Fruit fly (Drosophila melanogaster) whole organism, embryonic: Measurements from ENCODE around the gene CG33784.

Experiments used
- CG10274 ChIP-seq: fragments of 200-800 bp; sonication (Bioruptor generic); optimal IDR thresholded peaks from 3 replicates; lab custom pipeline; 2017; ENCODE audit warnings: missing biosample characterization, mild to moderate bottlenecking, missing genetic modification characterization
- CG10654 ChIP-seq: fragments of 200-800 bp; sonication (Bioruptor generic); optimal IDR thresholded peaks from 2 replicates; lab custom pipeline; 2016; ENCODE audit warnings: missing biosample characterization, missing genetic modification characterization
- CG11085 ChIP-seq: fragments of 200-800 bp; sonication (Bioruptor generic); IDR thresholded peaks from 2 replicates; pipeline ENCODE4 v1.3.6; 2022; ENCODE audit warnings: missing biosample characterization, missing genetic modification characterization
- CG14667 ChIP-seq: fragments of 200-800 bp; sonication (Bioruptor generic); IDR thresholded peaks from 2 replicates; pipeline ENCODE4 v1.3.6; 2022; ENCODE audit warnings: missing biosample characterization, missing genetic modification characterization
- CG15269 ChIP-seq: fragments of 200-800 bp; sonication (Bioruptor generic); optimal IDR thresholded peaks from 2 replicates; lab custom pipeline; 2018; ENCODE audit warnings: missing biosample characterization, mild to moderate bottlenecking, missing genetic modification characterization, moderate library complexity
- CG1602 ChIP-seq: fragments of 200-800 bp; sonication (Bioruptor generic); optimal IDR thresholded peaks from 3 replicates; lab custom pipeline; 2016; ENCODE audit warnings: missing biosample characterization, missing genetic modification characterization
- CG16863 ChIP-seq: fragments of 200-800 bp; sonication (Bioruptor generic); optimal IDR thresholded peaks from 3 replicates; lab custom pipeline; 2016; ENCODE audit warnings: missing biosample characterization, missing genetic modification characterization
- CG17186 ChIP-seq: fragments of 200-800 bp; sonication (Bioruptor generic); optimal IDR thresholded peaks from 3 replicates; lab custom pipeline; 2017; ENCODE audit warnings: missing biosample characterization, missing genetic modification reagents, missing genetic modification characterization
- CG18262 ChIP-seq: fragments of 200-800 bp; optimal IDR thresholded peaks from 3 replicates; lab custom pipeline; 2019; ENCODE audit warnings: missing biosample characterization, mild to moderate bottlenecking, missing genetic modification characterization, moderate library complexity
- CG18764 ChIP-seq: fragments of 200-800 bp; sonication (Bioruptor generic); optimal IDR thresholded peaks from 3 replicates; lab custom pipeline; 2016; ENCODE audit warnings: missing biosample characterization, missing genetic modification characterization
- CG2199 ChIP-seq: fragments of 200-800 bp; sonication (Bioruptor generic); IDR thresholded peaks from 3 replicates; pipeline ENCODE4 v1.3.6; 2022; ENCODE audit warnings: missing biosample characterization, missing genetic modification characterization
- CG2202 ChIP-seq: fragments of 200-800 bp; sonication (Bioruptor generic); optimal IDR thresholded peaks from 2 replicates; lab custom pipeline; 2018; ENCODE audit warnings: missing biosample characterization, mild to moderate bottlenecking, missing genetic modification characterization
- CG31441 ChIP-seq: fragments of 200-800 bp; sonication (Bioruptor generic); IDR thresholded peaks from 2 replicates; pipeline ENCODE4 v1.3.6; 2022; ENCODE audit warnings: missing biosample characterization, missing genetic modification characterization
- CG33557 ChIP-seq: fragments of 200-800 bp; sonication (Bioruptor generic); optimal IDR thresholded peaks from 2 replicates; lab custom pipeline; 2019; ENCODE audit warnings: missing biosample characterization, mild to moderate bottlenecking, missing genetic modification characterization, moderate library complexity
- CG3407 ChIP-seq: fragments of 200-800 bp; sonication (Bioruptor generic); optimal IDR thresholded peaks from 2 replicates; lab custom pipeline; 2018; ENCODE audit warnings: missing biosample characterization, mild to moderate bottlenecking, missing genetic modification characterization
- CG4730 ChIP-seq: fragments of 200-800 bp; sonication (Bioruptor generic); IDR thresholded peaks from 2 replicates; pipeline ENCODE4 v1.3.6; 2022; ENCODE audit warnings: missing biosample characterization, missing genetic modification characterization
- CG6765 ChIP-seq: fragments of 200-800 bp; sonication (Bioruptor generic); optimal IDR thresholded peaks from 3 replicates; lab custom pipeline; 2017; ENCODE audit warnings: missing biosample characterization, mild to moderate bottlenecking, missing genetic modification characterization
- CG6813 ChIP-seq: fragments of 200-800 bp; sonication (Bioruptor generic); optimal IDR thresholded peaks from 2 replicates; lab custom pipeline; 2017; ENCODE audit warnings: missing biosample characterization, missing genetic modification characterization, mild to moderate bottlenecking, moderate library complexity, missing genetic modification reagents
- CG8290 ChIP-seq, 3 experiments: fragments of 200-800 bp; sonication (Bioruptor generic); optimal IDR thresholded peaks; 2 replicates each; lab custom pipeline; 2016 to 2019; ENCODE audit warnings: missing biosample characterization in 3 of 3, missing genetic modification characterization in 3 of 3, mild to moderate bottlenecking in 2 of 3, moderate library complexity in 1 of 3
- CG9437 ChIP-seq: fragments of 200-800 bp; sonication (Bioruptor generic); optimal IDR thresholded peaks from 2 replicates; lab custom pipeline; 2018; ENCODE audit warnings: missing biosample characterization, mild to moderate bottlenecking, missing genetic modification characterization
- CTCF ChIP-seq: fragments of 200-800 bp; sonication (Bioruptor generic); optimal IDR thresholded peaks from 2 replicates; lab custom pipeline; 2017; ENCODE audit warnings: missing biosample characterization, mild to moderate bottlenecking, missing genetic modification characterization, moderate library complexity
- Dad ChIP-seq: fragments of 200-800 bp; sonication (Bioruptor generic); optimal IDR thresholded peaks from 3 replicates; lab custom pipeline; 2016; ENCODE audit warnings: missing biosample characterization, missing genetic modification characterization
- Dfd ChIP-seq, 2 experiments: fragments of >200 bp; optimal IDR thresholded peaks; 2 replicates each; lab custom pipeline; 2017; ENCODE audit warnings: missing biosample characterization in 2 of 2, missing genetic modification characterization in 2 of 2
- Dp ChIP-seq: fragments of 200-800 bp; sonication (Bioruptor generic); optimal IDR thresholded peaks from 2 replicates; lab custom pipeline; 2018; ENCODE audit warnings: missing biosample characterization, mild to moderate bottlenecking, missing genetic modification characterization, moderate library complexity
- Drgx ChIP-seq: fragments of 200-800 bp; sonication (Bioruptor generic); IDR thresholded peaks from 2 replicates; pipeline ENCODE4 v1.3.6; 2022; ENCODE audit warnings: missing biosample characterization, missing genetic modification characterization
- E2f1 ChIP-seq: fragments of 200-800 bp; sonication (Bioruptor generic); IDR thresholded peaks from 2 replicates; pipeline ENCODE4 v1.3.6; 2022; ENCODE audit warnings: missing biosample characterization, missing genetic modification characterization
- Eip74EF ChIP-seq, 2 experiments: fragments of 200-800 bp in 1 of 2; fragments of >200 bp in 1 of 2; sonication (Bioruptor generic) in 1 of 2; optimal IDR thresholded peaks; 2 replicates each; lab custom pipeline; 2017 to 2019; ENCODE audit warnings: missing biosample characterization in 2 of 2, missing genetic modification characterization in 2 of 2, mild to moderate bottlenecking in 1 of 2, moderate library complexity in 1 of 2
- HLH54F ChIP-seq: fragments of 200-800 bp; sonication (Bioruptor generic); optimal IDR thresholded peaks from 3 replicates; lab custom pipeline; 2016; ENCODE audit warnings: missing biosample characterization, missing genetic modification characterization
- Hand ChIP-seq: fragments of 200-800 bp; sonication (Bioruptor generic); optimal IDR thresholded peaks from 2 replicates; lab custom pipeline; 2017; ENCODE audit warnings: mild to moderate bottlenecking, missing biosample characterization, missing genetic modification reagents, missing genetic modification characterization
- Lim3 ChIP-seq: fragments of 200-800 bp; sonication (Bioruptor generic); IDR thresholded peaks from 2 replicates; pipeline ENCODE4 v1.3.6; 2022; ENCODE audit warnings: missing biosample characterization, missing genetic modification characterization
- MBD-R2 ChIP-seq: fragments of 200-800 bp; sonication (Bioruptor generic); IDR thresholded peaks from 2 replicates; pipeline ENCODE4 v1.3.6; 2022; ENCODE audit warnings: missing biosample characterization, missing genetic modification characterization
- Neu2 ChIP-seq: fragments of 200-800 bp; sonication (Bioruptor generic); optimal IDR thresholded peaks from 3 replicates; lab custom pipeline; 2016; ENCODE audit warnings: missing biosample characterization, missing genetic modification characterization, borderline replicate concordance
- Nf-YB ChIP-seq: fragments of 200-800 bp; sonication (Bioruptor generic); optimal IDR thresholded peaks from 3 replicates; lab custom pipeline; 2019; ENCODE audit warnings: missing biosample characterization, mild to moderate bottlenecking, missing genetic modification characterization, moderate library complexity
- NfI ChIP-seq: fragments of 200-800 bp; sonication (Bioruptor generic); optimal IDR thresholded peaks from 3 replicates; lab custom pipeline; 2018; ENCODE audit warnings: missing biosample characterization, mild to moderate bottlenecking, missing genetic modification characterization, moderate library complexity
- Xrp1 ChIP-seq: fragments of 200-800 bp; sonication (Bioruptor generic); IDR thresholded peaks from 2 replicates; pipeline ENCODE4 v1.3.6; 2022; ENCODE audit warnings: missing biosample characterization, missing genetic modification characterization
- ash1 ChIP-seq: fragments of 200-800 bp; sonication (Bioruptor generic); optimal IDR thresholded peaks from 2 replicates; lab custom pipeline; 2018; ENCODE audit warnings: missing biosample characterization, mild to moderate bottlenecking, missing genetic modification characterization
- ci ChIP-seq: fragments of 200-800 bp; sonication (Bioruptor generic); IDR thresholded peaks from 3 replicates; pipeline ENCODE4 v1.3.6; 2022; ENCODE audit warnings: missing biosample characterization, missing genetic modification characterization
- da ChIP-seq: fragments of 200-800 bp; sonication (Bioruptor generic); optimal IDR thresholded peaks from 2 replicates; lab custom pipeline; 2016; ENCODE audit warnings: missing biosample characterization, missing genetic modification characterization
- grau ChIP-seq: fragments of 200-800 bp; optimal IDR thresholded peaks from 3 replicates; lab custom pipeline; 2019; ENCODE audit warnings: missing biosample characterization, mild to moderate bottlenecking, missing genetic modification characterization, moderate library complexity
- gsb ChIP-seq: fragments of 200-800 bp; sonication (Bioruptor generic); IDR thresholded peaks from 2 replicates; pipeline ENCODE4 v1.3.6; 2022; ENCODE audit warnings: missing biosample characterization, missing genetic modification characterization
- ind ChIP-seq: fragments of 200-800 bp; sonication (Bioruptor generic); optimal IDR thresholded peaks from 3 replicates; lab custom pipeline; 2016; ENCODE audit warnings: missing biosample characterization, missing genetic modification characterization
- lab ChIP-seq: fragments of 200-800 bp; sonication (Bioruptor generic); optimal IDR thresholded peaks from 3 replicates; lab custom pipeline; 2017; ENCODE audit warnings: missing biosample characterization, missing genetic modification characterization, mild to moderate bottlenecking, moderate library complexity, missing genetic modification reagents
- lbe ChIP-seq: fragments of 200-800 bp; sonication (Bioruptor generic); optimal IDR thresholded peaks from 2 replicates; lab custom pipeline; 2016; ENCODE audit warnings: missing biosample characterization, mild to moderate bottlenecking, missing genetic modification characterization
- luna ChIP-seq: fragments of 200-800 bp; sonication (Bioruptor generic); optimal IDR thresholded peaks from 2 replicates; lab custom pipeline; 2016; ENCODE audit warnings: missing biosample characterization, missing genetic modification characterization
- nom ChIP-seq: fragments of 200-800 bp; sonication (Bioruptor generic); optimal IDR thresholded peaks from 2 replicates; lab custom pipeline; 2017; ENCODE audit warnings: missing biosample characterization, missing genetic modification characterization, mild to moderate bottlenecking, moderate library complexity, missing genetic modification reagents
- oc ChIP-seq: fragments of 200-800 bp; sonication (Bioruptor generic); optimal IDR thresholded peaks from 2 replicates; lab custom pipeline; 2018; ENCODE audit warnings: missing biosample characterization, mild to moderate bottlenecking, missing genetic modification characterization, moderate library complexity
- salm ChIP-seq: fragments of 200-800 bp; sonication (Bioruptor generic); optimal IDR thresholded peaks from 2 replicates; lab custom pipeline; 2018; ENCODE audit warnings: missing biosample characterization, mild to moderate bottlenecking, missing genetic modification characterization
- sim ChIP-seq: fragments of 200-800 bp; sonication (Bioruptor generic); IDR thresholded peaks from 2 replicates; pipeline ENCODE4 v1.3.6; 2022; ENCODE audit warnings: missing biosample characterization, missing genetic modification characterization
- sob ChIP-seq: fragments of 200-800 bp; sonication (Bioruptor generic); IDR thresholded peaks from 2 replicates; pipeline ENCODE4 v1.3.6; 2022; ENCODE audit warnings: missing biosample characterization, missing genetic modification characterization
- tll ChIP-seq, 2 experiments: fragments of 200-800 bp in 1 of 2; fragments of >200 bp in 1 of 2; sonication (Bioruptor generic) in 1 of 2; optimal IDR thresholded peaks; 2 replicates each; lab custom pipeline; 2017 to 2019; ENCODE audit warnings: missing biosample characterization in 2 of 2, missing genetic modification characterization in 2 of 2, mild to moderate bottlenecking in 1 of 2, moderate library complexity in 1 of 2
- twi ChIP-seq: fragments of 200-800 bp; optimal IDR thresholded peaks from 2 replicates; lab custom pipeline; 2019; ENCODE audit warnings: missing biosample characterization, mild to moderate bottlenecking, missing genetic modification characterization, moderate library complexity

The CG33784 gene

DNA sequence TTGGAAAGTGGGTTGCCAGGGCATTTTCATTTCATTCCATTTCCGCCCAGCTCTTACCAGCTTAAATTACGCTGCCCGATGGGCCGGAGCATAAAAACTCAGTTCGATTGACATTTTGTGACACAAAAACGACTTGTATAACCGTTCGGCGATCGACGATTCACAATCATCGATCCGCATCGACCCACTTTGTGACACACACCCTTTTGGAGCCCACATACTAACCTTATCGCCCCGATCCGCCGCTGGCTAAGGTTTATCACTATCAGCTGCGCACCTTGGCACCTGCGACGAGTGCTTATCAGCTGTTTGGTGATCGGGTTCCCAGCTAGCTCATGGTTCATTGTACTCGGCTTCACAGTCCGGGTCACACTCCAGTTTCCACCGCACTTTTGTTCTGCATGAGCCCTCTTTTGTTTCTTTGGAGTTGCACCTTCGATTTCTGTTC is 31.7 kb downstream of the CG33784 start (continued):
- TF ChIP-seq CG6765 (GFP tag; lab: Kevin White, UChicago) (no peak), nom (GFP tag; lab: Kevin White, UChicago) (no peak), salm (tag; lab: Kevin White, UChicago) (no peak), sim (GFP tag; lab: Robert Waterston, UW) (no peak), da (GFP tag; lab: Kevin White, UChicago) (no peak), sob (GFP tag; lab: Robert Waterston, UW) (no peak), twi (peak; percentile 23), Dfd (GFP tag; optimal IDR thresholded peaks at IDR 0.05; lab: Kevin White, UChicago) (no peak), Hand (peak; percentile 19), CG6813 (GFP tag; lab: Kevin White, UChicago) (peak; percentile 33), CG2199 (GFP tag; lab: Robert Waterston, UW) (no peak), CG2202 (no peak), Dp (GFP tag; lab: Kevin White, UChicago) (no peak), Neu2 (GFP tag; lab: Kevin White, UChicago) (no peak), Eip74EF (GFP tag; optimal IDR thresholded peaks at IDR 0.05; lab: Kevin White, UChicago) (peak in 1 of 2 experiments; percentile 58), HLH54F (GFP tag; lab: Kevin White, UChicago) (no peak), ci (GFP tag; lab: Robert Waterston, UW) (no peak), CG10274 (GFP tag; lab: Kevin White, UChicago) (no peak), CG16863 (GFP tag; lab: Kevin White, UChicago) (no peak), Nf-YB (GFP tag; lab: Kevin White, UChicago) (no peak), MBD-R2 (GFP tag; lab: Robert Waterston, UW) (peak; percentile 17; the same call in 1 of the 2 replicates), CG17186 (GFP tag; lab: Kevin White, UChicago) (no peak), CG10654 (GFP tag; lab: Kevin White, UChicago) (no peak), CG15269 (peak; percentile 16), CG18262 (tag; lab: Kevin White, UChicago) (no peak), CTCF (GFP tag; lab: Kevin White, UChicago) (no peak), CG14667 (no peak), CG1602 (GFP tag; lab: Kevin White, UChicago) (no peak), Drgx (no peak), Xrp1 (GFP tag; lab: Robert Waterston, UW) (no peak), E2f1 (GFP tag; lab: Robert Waterston, UW) (no peak), ash1 (no peak), CG9437 (GFP tag; lab: Kevin White, UChicago) (no peak), NfI (GFP tag; lab: Kevin White, UChicago) (no peak), CG11085 (GFP tag; lab: Robert Waterston, UW) (no peak), lbe (GFP tag; lab: Kevin White, UChicago) (no peak), CG3407 (GFP tag; lab: Kevin White, UChicago) (no peak), CG33557 (no peak), gsb (GFP tag; lab: Robert Waterston, UW) (no peak), oc (tag; lab: Kevin White, UChicago) (no peak), lab (GFP tag; lab: Kevin White, UChicago) (peak; percentile 73), luna (GFP tag; lab: Kevin White, UChicago) (no peak), ind (GFP tag; lab: Kevin White, UChicago) (no peak), grau (tag; lab: Kevin White, UChicago) (no peak), CG8290 (GFP tag; optimal IDR thresholded peaks at IDR 0.05; lab: Kevin White, UChicago) (no peak), CG8290 (tag; optimal IDR thresholded peaks at IDR 0.05; lab: Kevin White, UChicago) (peak in 1 of 2 experiments; percentile 46), Dad (GFP tag; lab: Kevin White, UChicago) (no peak), CG31441 (GFP tag; lab: Robert Waterston, UW) (no peak), CG4730 (GFP tag; lab: Robert Waterston, UW) (no peak), Lim3 (no peak), CG18764 (GFP tag; lab: Kevin White, UChicago) (no peak), tll (GFP tag; optimal IDR thresholded peaks at IDR 0.05; lab: Kevin White, UChicago) (no peak)
